Fruit fly (Drosophila melanogaster): ENCODE data around the gene CG6216.

Gene CG6216

dm6 chr3L:11125636-11126532 is 24.7 kb downstream of the CG6216 start:
- TF ChIP-seq dsf (GFP tag; optimal IDR thresholded peaks at IDR 0.05; ENCODE audit: borderline replicate concordance): no peak
- TF ChIP-seq Sp1 (GFP tag; optimal IDR thresholded peaks at IDR 0.05): no peak
- no peak for TF ChIP-seq Mio (GFP tag; optimal IDR thresholded peaks at IDR 0.05)
- TF ChIP-seq fru (GFP tag; optimal IDR thresholded peaks at IDR 0.05): no peak
- TF ChIP-seq Dfd (GFP tag; optimal IDR thresholded peaks at IDR 0.05): no peak
- no peak for TF ChIP-seq br (GFP tag; optimal IDR thresholded peaks at IDR 0.05)
- TF ChIP-seq CG32264 (GFP tag; optimal IDR thresholded peaks at IDR 0.05): no peak
- no peak for TF ChIP-seq foxo (GFP tag; optimal IDR thresholded peaks at IDR 0.05)
- TF ChIP-seq lola (GFP tag; optimal IDR thresholded peaks at IDR 0.05): no peak
- no peak for TF ChIP-seq Myc (optimal IDR thresholded peaks at IDR 0.05)
- TF ChIP-seq rgr (GFP tag; optimal IDR thresholded peaks at IDR 0.05): no peak

- TF ChIP-seq CrebA (GFP tag; optimal IDR thresholded peaks at IDR 0.05; ENCODE audit: borderline replicate concordance): no peak
- TF ChIP-seq GATAd (GFP tag; optimal IDR thresholded peaks at IDR 0.05): no peak
- no peak for TF ChIP-seq h (GFP tag; optimal IDR thresholded peaks at IDR 0.05)
- no peak for TF ChIP-seq dsf (GFP tag; optimal IDR thresholded peaks at IDR 0.05; ENCODE audit: borderline replicate concordance)
- TF ChIP-seq br (GFP tag; optimal IDR thresholded peaks at IDR 0.05): no peak
- TF ChIP-seq Vsx2 (GFP tag; optimal IDR thresholded peaks at IDR 0.05; ENCODE audit: partially characterized antibody): no peak
- no peak for TF ChIP-seq N (GFP tag; optimal IDR thresholded peaks at IDR 0.05)
- no peak for TF ChIP-seq jim (GFP tag; optimal IDR thresholded peaks at IDR 0.05)
- TF ChIP-seq psq (GFP tag; optimal IDR thresholded peaks at IDR 0.05): no peak
- no peak for TF ChIP-seq Dif (GFP tag; optimal IDR thresholded peaks at IDR 0.05; ENCODE audit: partially characterized antibody)
These were observed 25.7 kb downstream of the CG6216 start for dm6 chr3L:11124841-11125240.

- TF ChIP-seq CG9705 (GFP tag; optimal IDR thresholded peaks at IDR 0.05) (no peak), pan (optimal IDR thresholded peaks at IDR 0.05) (no peak), h (GFP tag; optimal IDR thresholded peaks at IDR 0.05) (no peak), Mio (GFP tag; optimal IDR thresholded peaks at IDR 0.05) (no peak), dsf (GFP tag; optimal IDR thresholded peaks at IDR 0.05; ENCODE audit: borderline replicate concordance) (no peak), usp (GFP tag; optimal IDR thresholded peaks at IDR 0.05) (no peak), CrebA (GFP tag; optimal IDR thresholded peaks at IDR 0.05; ENCODE audit: borderline replicate concordance) (no peak), dmrt93B (GFP tag; optimal IDR thresholded peaks at IDR 0.05) (no peak), GATAd (GFP tag; optimal IDR thresholded peaks at IDR 0.05) (no peak), rgr (GFP tag; optimal IDR thresholded peaks at IDR 0.05) (no peak), psq (GFP tag; optimal IDR thresholded peaks at IDR 0.05) (no peak), sage (GFP tag; optimal IDR thresholded peaks at IDR 0.05) (no peak), Dfd (GFP tag; optimal IDR thresholded peaks at IDR 0.05) (no peak), sv (GFP tag; optimal IDR thresholded peaks at IDR 0.05) (no peak), Sp1 (GFP tag; optimal IDR thresholded peaks at IDR 0.05) (no peak), jim (GFP tag; optimal IDR thresholded peaks at IDR 0.05) (no peak), dl (GFP tag; optimal IDR thresholded peaks at IDR 0.05; ENCODE audit: insufficient read depth in 1 of 2, partially characterized antibody in 2 of 2) (no peak), OdsH (GFP tag; optimal IDR thresholded peaks at IDR 0.05) (no peak), Vsx2 (GFP tag; optimal IDR thresholded peaks at IDR 0.05; ENCODE audit: partially characterized antibody) (no peak)
These were observed 26.1 kb downstream of the CG6216 start for dm6 chr3L:11124439-11124838.

- TF ChIP-seq lola (GFP tag; optimal IDR thresholded peaks at IDR 0.05) (no peak), fru (GFP tag; optimal IDR thresholded peaks at IDR 0.05) (no peak), usp (GFP tag; optimal IDR thresholded peaks at IDR 0.05) (no peak), Rel (GFP tag; optimal IDR thresholded peaks at IDR 0.05) (no peak), Rel (tag; optimal IDR thresholded peaks at IDR 0.05) (peak; percentile 3), tai (GFP tag; optimal IDR thresholded peaks at IDR 0.05) (no peak), Dif (GFP tag; optimal IDR thresholded peaks at IDR 0.05; ENCODE audit: partially characterized antibody) (peak; percentile 42), Mio (GFP tag; optimal IDR thresholded peaks at IDR 0.05) (no peak), dl (GFP tag; optimal IDR thresholded peaks at IDR 0.05; ENCODE audit: insufficient read depth in 1 of 2, partially characterized antibody in 2 of 2) (peak in 1 of 2 experiments; percentile 48), psq (GFP tag; optimal IDR thresholded peaks at IDR 0.05) (peak; percentile 45), h (GFP tag; optimal IDR thresholded peaks at IDR 0.05) (no peak), rgr (GFP tag; optimal IDR thresholded peaks at IDR 0.05) (no peak), Myc (optimal IDR thresholded peaks at IDR 0.05) (peak; percentile 43), Abd-B (GFP tag; optimal IDR thresholded peaks at IDR 0.05) (no peak)
These were observed 26.8 kb downstream of the CG6216 start for dm6 chr3L:11123598-11124284.

Data from whole organism, wandering third instar larva.